Worm (Caenorhabditis elegans) whole organism, L3 larva: ENCODE measurements around the gene sri-21.

ENCODE experiments used
- R02D3.7 ChIP-seq: fragments of 150-350 bp; optimal IDR thresholded peaks from 2 replicates; lab custom pipeline; 2014; ENCODE audit warnings: missing biosample characterization, missing genetic modification characterization
- elt-1 ChIP-seq: fragments of 150-350 bp; optimal IDR thresholded peaks from 2 replicates; lab custom pipeline; 2014; ENCODE audit warnings: missing biosample characterization, missing genetic modification characterization
- elt-3 ChIP-seq, 3 experiments: fragments of 150-350 bp in 1 of 3; sonication (generic microtip) in 2 of 3; optimal IDR thresholded peaks; 2 replicates in 2 of 3; 4 replicates in 1 of 3; lab custom pipeline; 2014 to 2017; ENCODE audit warnings: missing biosample characterization in 3 of 3, missing genetic modification characterization in 3 of 3
- fkh-2 ChIP-seq: fragments of 150-350 bp; optimal IDR thresholded peaks from 2 replicates; lab custom pipeline; 2014; ENCODE audit warnings: missing biosample characterization, missing genetic modification reagents, missing genetic modification characterization
- lin-15B ChIP-seq: fragments of 150-350 bp; optimal IDR thresholded peaks from 2 replicates; lab custom pipeline; 2014; ENCODE audit warnings: missing biosample characterization, missing genetic modification characterization
- lsy-12 ChIP-seq: sonication (generic microtip); optimal IDR thresholded peaks from 2 replicates; lab custom pipeline; 2016; ENCODE audit warnings: mild to moderate bottlenecking, missing genetic modification characterization, missing compliant biosample characterization
- mdl-1 ChIP-seq: fragments of 150-350 bp; optimal IDR thresholded peaks from 2 replicates; lab custom pipeline; 2014; ENCODE audit warnings: missing biosample characterization, missing genetic modification characterization
- mml-1 ChIP-seq: fragments of 150-350 bp; sonication (generic microtip); optimal IDR thresholded peaks from 3 replicates; lab custom pipeline; 2014; ENCODE audit warnings: missing biosample characterization, missing genetic modification characterization
- nhr-237 ChIP-seq: fragments of 150-350 bp; optimal IDR thresholded peaks from 2 replicates; lab custom pipeline; 2014; ENCODE audit warnings: missing biosample characterization, missing genetic modification characterization
- nhr-25 ChIP-seq: sonication (generic microtip); optimal IDR thresholded peaks from 2 replicates; lab custom pipeline; 2017; ENCODE audit warnings: missing biosample characterization, missing genetic modification characterization
- pha-4 ChIP-seq: fragments of 150-350 bp; optimal IDR thresholded peaks from 2 replicates; lab custom pipeline; 2014; ENCODE audit warnings: missing biosample characterization, missing genetic modification reagents, missing genetic modification characterization
- sea-2 ChIP-seq: fragments of 150-350 bp; sonication (generic microtip); optimal IDR thresholded peaks from 4 replicates; lab custom pipeline; 2014; ENCODE audit warnings: missing biosample characterization, missing genetic modification reagents, missing genetic modification characterization
- tbx-2 ChIP-seq: sonication (generic microtip); optimal IDR thresholded peaks from 2 replicates; lab custom pipeline; 2016; ENCODE audit warnings: mild to moderate bottlenecking, missing genetic modification characterization, missing compliant biosample characterization
- ztf-4 ChIP-seq: fragments of 150-350 bp; optimal IDR thresholded peaks from 2 replicates; lab custom pipeline; 2014; ENCODE audit warnings: missing biosample characterization, missing genetic modification characterization

DNA sequence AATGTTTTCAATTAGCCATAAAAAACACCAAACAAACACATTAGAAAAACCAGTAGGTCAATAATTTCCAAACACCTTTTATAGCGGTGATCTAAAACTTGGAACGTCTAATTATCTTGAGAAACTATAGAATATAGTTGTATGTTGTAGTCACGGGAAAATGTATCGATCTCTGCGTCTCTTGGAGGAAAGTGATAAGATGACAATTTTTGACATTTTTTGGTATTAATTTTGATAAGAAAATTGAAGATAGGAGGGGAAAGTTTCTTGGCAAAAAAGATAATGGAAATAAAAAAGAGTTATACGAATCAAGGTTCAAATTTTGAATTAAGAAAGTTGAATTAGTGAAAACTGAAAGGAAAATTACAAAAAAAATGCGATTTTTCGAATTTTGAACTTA lies 43.9 kb upstream of the sri-21 start:
- TF ChIP-seq elt-1 (tag; lab: Kevin White, UChicago) (no peak), tbx-2 (no peak), nhr-237 (no peak), sea-2 (no peak), fkh-2 (tag; lab: Kevin White, UChicago) (no peak), mml-1 (no peak), nhr-25 (tag; lab: Kevin White, UChicago) (no peak), R02D3.7 (tag; lab: Kevin White, UChicago) (no peak), elt-3 (tag; optimal IDR thresholded peaks at IDR 0.05; lab: Kevin White, UChicago) (peak in 1 of 3 experiments; percentile 47), lin-15B (tag; lab: Kevin White, UChicago) (no peak), ztf-4 (no peak), mdl-1 (tag; lab: Kevin White, UChicago) (no peak), pha-4 (tag; lab: Kevin White, UChicago) (no peak), lsy-12 (tag; lab: Kevin White, UChicago) (no peak)
